Fruit fly (Drosophila melanogaster) whole organism, adult: Measurements from ENCODE around the gene CG2519.
A peak's percentile ranks its signal among the peaks of the same experiment; 100 is the strongest.

Experiments used
- CG11617 ChIP-seq: fragments of 200-800 bp; sonication (Bioruptor generic); optimal IDR thresholded peaks from 2 replicates; lab custom pipeline; 2017; ENCODE audit warnings: mild to moderate bottlenecking, missing biosample characterization, missing genetic modification reagents, missing genetic modification characterization
- CG12768 ChIP-seq: fragments of 200-800 bp; sonication (Bioruptor generic); optimal IDR thresholded peaks from 2 replicates; lab custom pipeline; 2017; ENCODE audit warnings: missing biosample characterization, missing genetic modification characterization, mild to moderate bottlenecking, moderate library complexity, missing genetic modification reagents
- CG14711 ChIP-seq: fragments of 200-800 bp; sonication (Bioruptor generic); optimal IDR thresholded peaks from 2 replicates; lab custom pipeline; 2018; ENCODE audit warnings: missing biosample characterization, mild to moderate bottlenecking, missing genetic modification characterization, moderate library complexity
- CG1620 ChIP-seq: fragments of 200-800 bp; sonication (Bioruptor generic); optimal IDR thresholded peaks from 2 replicates; lab custom pipeline; 2016; ENCODE audit warnings: missing biosample characterization, missing genetic modification characterization
- CG33017 ChIP-seq: fragments of 200-800 bp; sonication (Bioruptor generic); optimal IDR thresholded peaks from 2 replicates; lab custom pipeline; 2018; ENCODE audit warnings: missing biosample characterization, mild to moderate bottlenecking, missing genetic modification characterization, moderate library complexity
- CG7101 ChIP-seq: fragments of 200-800 bp; sonication (Bioruptor generic); optimal IDR thresholded peaks from 2 replicates; lab custom pipeline; 2018; ENCODE audit warnings: missing biosample characterization, mild to moderate bottlenecking, missing genetic modification characterization, moderate library complexity
- Crg-1 ChIP-seq: fragments of 200-800 bp; sonication (Bioruptor generic); optimal IDR thresholded peaks from 2 replicates; lab custom pipeline; 2016; ENCODE audit warnings: missing biosample characterization, missing genetic modification characterization
- bab1 ChIP-seq: fragments of 200-800 bp; sonication (Bioruptor generic); optimal IDR thresholded peaks from 3 replicates; lab custom pipeline; 2019; ENCODE audit warnings: missing biosample characterization, mild to moderate bottlenecking, missing genetic modification characterization, moderate library complexity
- kay ChIP-seq: fragments of 200-800 bp; sonication (Bioruptor generic); peaks from one replicate; lab custom pipeline; 2016; ENCODE audit warnings: missing biosample characterization, missing genetic modification characterization, borderline replicate concordance
- ovo ChIP-seq: fragments of 200-800 bp; sonication (Bioruptor generic); optimal IDR thresholded peaks from 2 replicates; lab custom pipeline; 2016; ENCODE audit warnings: missing biosample characterization, missing genetic modification characterization
- pad ChIP-seq: fragments of 200-800 bp; sonication (Bioruptor generic); optimal IDR thresholded peaks from 3 replicates; lab custom pipeline; 2017; ENCODE audit warnings: missing biosample characterization, missing genetic modification characterization, mild to moderate bottlenecking, moderate library complexity, missing genetic modification reagents
- tj ChIP-seq: fragments of 200-800 bp; sonication (Bioruptor generic); optimal IDR thresholded peaks from 3 replicates; lab custom pipeline; 2017; ENCODE audit warnings: missing biosample characterization, mild to moderate bottlenecking, missing genetic modification characterization, moderate library complexity
- toe ChIP-seq: fragments of 200-800 bp; sonication (Bioruptor generic); optimal IDR thresholded peaks from 2 replicates; lab custom pipeline; 2016; ENCODE audit warnings: missing biosample characterization, missing genetic modification characterization

DNA sequence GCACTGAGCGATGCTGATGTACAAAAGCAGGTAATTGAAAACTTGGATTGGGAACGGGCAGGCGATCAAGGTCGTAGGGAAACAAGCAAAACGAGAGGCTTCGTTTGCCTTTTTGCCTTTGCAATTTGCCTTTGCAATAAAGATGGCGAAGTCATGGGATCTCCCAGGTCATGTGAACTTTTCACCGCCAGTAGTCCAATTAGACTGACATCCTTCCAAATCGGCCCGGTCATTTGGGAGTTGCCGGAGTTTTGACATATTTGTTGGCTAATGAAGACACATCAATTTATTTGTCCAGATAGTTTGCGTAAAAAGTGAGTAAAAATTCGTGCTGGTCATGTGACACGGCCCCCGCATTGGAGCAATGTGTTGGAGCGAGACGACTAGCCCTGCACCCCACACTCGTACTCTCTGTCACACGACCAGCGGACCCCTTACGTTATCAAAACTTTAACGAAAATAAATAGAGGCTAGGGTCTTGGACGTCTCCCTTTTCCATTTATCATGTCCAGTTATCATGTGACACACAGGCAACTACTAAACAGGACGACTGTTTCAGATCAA is 44.5 kb upstream of the CG2519 start:
- no peak for TF ChIP-seq CG14711 (tag; lab: Kevin White, UChicago)
- TF ChIP-seq CG11617 (GFP tag; lab: Kevin White, UChicago) = no peak
- peak; percentile 16 for TF ChIP-seq CG7101 (tag; lab: Kevin White, UChicago)
- no peak for TF ChIP-seq kay (GFP tag; lab: Kevin White, UChicago)
- TF ChIP-seq CG1620 (GFP tag; lab: Kevin White, UChicago) = no peak
- TF ChIP-seq toe (GFP tag; lab: Kevin White, UChicago) = no peak
- TF ChIP-seq Crg-1 (GFP tag; lab: Kevin White, UChicago) = no peak
- TF ChIP-seq ovo (GFP tag; lab: Kevin White, UChicago) = no peak
- TF ChIP-seq CG12768 = peak; percentile 41
- TF ChIP-seq CG33017 (tag; lab: Kevin White, UChicago) = no peak
- TF ChIP-seq bab1 = peak; percentile 15
- TF ChIP-seq pad = peak; percentile 74
- TF ChIP-seq tj (GFP tag; lab: Kevin White, UChicago) = peak; percentile 20
